Worm (Caenorhabditis elegans): Measurements from ENCODE around the gene spig-6.
"Not testable (repeated sequence)": the region's sequence is repeated elsewhere in the genome, so short reads cannot be mapped to it uniquely, and the experiment has no call there.

DNA sequence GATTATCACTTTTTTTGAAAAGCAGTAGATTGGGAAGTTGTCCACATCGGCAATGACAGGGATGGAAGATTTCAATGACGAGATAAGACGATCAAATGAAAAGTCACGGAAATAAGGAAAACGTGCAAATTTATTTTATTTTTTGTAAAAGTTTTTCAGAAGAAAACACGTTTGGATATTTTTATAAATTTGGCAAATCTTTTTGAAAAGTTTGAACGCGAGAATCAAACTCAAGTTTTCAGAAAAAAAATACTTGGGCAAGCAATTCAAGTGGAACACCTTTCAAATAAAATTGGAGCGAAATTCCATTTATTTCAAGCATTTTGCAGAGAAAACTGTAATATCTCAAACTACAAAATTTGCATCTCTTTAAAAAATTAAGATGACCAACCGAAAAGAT lies 33.8 kb downstream of the spig-6 start, which contains the start of gene F36D3.5:
- TF ChIP-seq klf-2 (GFP tag; conservative IDR thresholded peaks at IDR 0.05); ztf-23 (GFP tag; IDR thresholded peaks at IDR 0.05); T22C8.4 (GFP tag; IDR thresholded peaks at IDR 0.05): not testable (repeated sequence)

Data from whole organism, midembryonic.